Fruit fly (Drosophila melanogaster) whole organism, prepupa: ENCODE data around the gene Rfx.
"Not testable (repeated sequence)": the region's sequence is repeated elsewhere in the genome, so short reads cannot be mapped to it uniquely, and the experiment has no call there.

Source experiments
- CG11762 ChIP-seq: fragments of 200-800 bp; sonication (Bioruptor generic); optimal IDR thresholded peaks from 3 replicates; lab custom pipeline; 2016; ENCODE audit warnings: missing biosample characterization, missing genetic modification characterization; ENCODE audit not compliant: insufficient read depth
- CG11902 ChIP-seq: fragments of 200-800 bp; sonication (Bioruptor generic); optimal IDR thresholded peaks from 3 replicates; lab custom pipeline; 2016; ENCODE audit warnings: missing biosample characterization, missing genetic modification characterization
- CG3032 ChIP-seq: fragments of 200-800 bp; optimal IDR thresholded peaks from 2 replicates; lab custom pipeline; 2019; ENCODE audit warnings: missing biosample characterization, mild to moderate bottlenecking, missing genetic modification characterization, moderate library complexity
- CG31627 ChIP-seq: fragments of 200-800 bp; sonication (Bioruptor generic); optimal IDR thresholded peaks from 3 replicates; lab custom pipeline; 2016; ENCODE audit warnings: missing biosample characterization, missing genetic modification characterization
- CG6163 ChIP-seq: fragments of 200-800 bp; sonication (Bioruptor generic); IDR thresholded peaks from 3 replicates; pipeline ENCODE4 v1.3.6; 2022; ENCODE audit warnings: missing biosample characterization, missing genetic modification characterization
- CG6792 ChIP-seq: fragments of 200-800 bp; sonication (Bioruptor generic); optimal IDR thresholded peaks from 3 replicates; lab custom pipeline; 2016; ENCODE audit warnings: missing biosample characterization, missing genetic modification characterization
- CG6808 ChIP-seq: fragments of 200-800 bp; sonication (Bioruptor generic); optimal IDR thresholded peaks from 3 replicates; lab custom pipeline; 2017; ENCODE audit warnings: missing biosample characterization, missing genetic modification characterization, mild to moderate bottlenecking, moderate library complexity, missing genetic modification reagents
- CG6854 ChIP-seq: fragments of 200-800 bp; sonication (Bioruptor generic); optimal IDR thresholded peaks from 2 replicates; lab custom pipeline; 2017; ENCODE audit warnings: missing biosample characterization, mild to moderate bottlenecking, missing genetic modification characterization
- CG7368 ChIP-seq: fragments of 200-800 bp; sonication (Bioruptor generic); optimal IDR thresholded peaks from 3 replicates; lab custom pipeline; 2016; ENCODE audit warnings: missing biosample characterization, missing genetic modification characterization
- CG8119 ChIP-seq: fragments of 200-800 bp; sonication (Bioruptor generic); IDR thresholded peaks from 3 replicates; pipeline ENCODE4 v1.3.6; 2022; ENCODE audit warnings: missing biosample characterization, missing genetic modification characterization
- CG8632 ChIP-seq: fragments of 200-800 bp; sonication (Bioruptor generic); optimal IDR thresholded peaks from 3 replicates; lab custom pipeline; 2016; ENCODE audit warnings: missing biosample characterization, missing genetic modification characterization
- Eip78C ChIP-seq: fragments of 200-800 bp; sonication (Bioruptor generic); peaks from one replicate; lab custom pipeline; 2016; ENCODE audit warnings: missing biosample characterization, missing genetic modification characterization
- Eip93F ChIP-seq: fragments of 200-800 bp; sonication (Bioruptor generic); optimal IDR thresholded peaks from 2 replicates; lab custom pipeline; 2016; ENCODE audit warnings: missing biosample characterization, mild to moderate bottlenecking, missing genetic modification characterization
- Ets96B ChIP-seq: fragments of 200-800 bp; optimal IDR thresholded peaks from 2 replicates; lab custom pipeline; 2019; ENCODE audit warnings: missing biosample characterization, mild to moderate bottlenecking, missing genetic modification characterization, moderate library complexity
- Gug ChIP-seq: fragments of 200-800 bp; sonication (Bioruptor generic); IDR thresholded peaks from 2 replicates; pipeline ENCODE4 v1.3.6; 2022; ENCODE audit warnings: missing biosample characterization, missing genetic modification characterization
- Hr39 ChIP-seq: fragments of 200-800 bp; sonication (Bioruptor generic); optimal IDR thresholded peaks from 2 replicates; lab custom pipeline; 2016; ENCODE audit warnings: missing biosample characterization, missing genetic modification characterization
- Lpt ChIP-seq: fragments of 200-800 bp; sonication (Bioruptor generic); optimal IDR thresholded peaks from 3 replicates; lab custom pipeline; 2016; ENCODE audit warnings: missing biosample characterization, missing genetic modification characterization
- Met ChIP-seq: fragments of 200-800 bp; sonication (Bioruptor generic); optimal IDR thresholded peaks from 3 replicates; lab custom pipeline; 2016; ENCODE audit warnings: missing biosample characterization, missing genetic modification characterization
- OdsH ChIP-seq: fragments of 200-800 bp; sonication (Bioruptor generic); optimal IDR thresholded peaks from 3 replicates; lab custom pipeline; 2016; ENCODE audit warnings: missing biosample characterization, missing genetic modification characterization
- Smox ChIP-seq: fragments of 200-800 bp; sonication (Bioruptor generic); optimal IDR thresholded peaks from 3 replicates; lab custom pipeline; 2016; ENCODE audit warnings: missing biosample characterization, missing genetic modification characterization
- Sox14 ChIP-seq: fragments of 200-800 bp; sonication (Bioruptor generic); optimal IDR thresholded peaks from 3 replicates; lab custom pipeline; 2016; ENCODE audit warnings: missing biosample characterization, missing genetic modification characterization
- Sox15 ChIP-seq: fragments of 200-800 bp; sonication (Bioruptor generic); optimal IDR thresholded peaks from 3 replicates; lab custom pipeline; 2016; ENCODE audit warnings: missing biosample characterization, missing genetic modification characterization
- achi ChIP-seq: fragments of 200-800 bp; sonication (Bioruptor generic); optimal IDR thresholded peaks from 3 replicates; lab custom pipeline; 2016; ENCODE audit warnings: missing biosample characterization, missing genetic modification characterization
- cyc ChIP-seq: fragments of 200-800 bp; sonication (Bioruptor generic); optimal IDR thresholded peaks from 3 replicates; lab custom pipeline; 2016; ENCODE audit warnings: missing biosample characterization, missing genetic modification characterization
- eg ChIP-seq: fragments of 200-800 bp; sonication (Bioruptor generic); IDR thresholded peaks from 3 replicates; pipeline ENCODE4 v1.3.6; 2022; ENCODE audit warnings: missing biosample characterization, missing genetic modification characterization
- esn ChIP-seq: fragments of 200-800 bp; sonication (Bioruptor generic); optimal IDR thresholded peaks from 2 replicates; lab custom pipeline; 2016; ENCODE audit warnings: missing biosample characterization, mild to moderate bottlenecking, missing genetic modification characterization, moderate library complexity
- fd85E ChIP-seq: fragments of 200-800 bp; sonication (Bioruptor generic); optimal IDR thresholded peaks from 3 replicates; lab custom pipeline; 2016; ENCODE audit warnings: missing biosample characterization, missing genetic modification characterization
- fkh ChIP-seq: fragments of 200-800 bp; sonication (Bioruptor generic); optimal IDR thresholded peaks from 3 replicates; lab custom pipeline; 2017; ENCODE audit warnings: missing biosample characterization, mild to moderate bottlenecking, missing genetic modification characterization, moderate library complexity
- lz ChIP-seq: fragments of 200-800 bp; sonication (Bioruptor generic); optimal IDR thresholded peaks from 3 replicates; lab custom pipeline; 2016; ENCODE audit warnings: missing biosample characterization, missing genetic modification characterization
- pdm3 ChIP-seq: fragments of 200-800 bp; sonication (Bioruptor generic); optimal IDR thresholded peaks from 3 replicates; lab custom pipeline; 2016; ENCODE audit warnings: missing biosample characterization, missing genetic modification characterization
- topi ChIP-seq: fragments of 200-800 bp; sonication (Bioruptor generic); optimal IDR thresholded peaks from 3 replicates; lab custom pipeline; 2016; ENCODE audit warnings: missing biosample characterization, missing genetic modification characterization

The Rfx gene

dm6 chr3R:10348461-10348860 lies 29.4 kb downstream of the Rfx start, which contains the start of gene CG31406:
TSS of gene CG31406 (plus strand) at chr3R:10348761.
- not testable (repeated sequence) for TF ChIP-seq Met; CG3032 (tag; lab: Kevin White, UChicago); CG8119

dm6 chr3R:10340649-10341048 lies 37.2 kb downstream of the Rfx start, which contains the start of gene CG18545:
TSS of gene CG18545 (plus strand) at chr3R:10340949.
- TF ChIP-seq fd85E (GFP tag; lab: Kevin White, UChicago); topi; OdsH: not testable (repeated sequence)

- not testable (repeated sequence) for TF ChIP-seq CG6792 (GFP tag; lab: Kevin White, UChicago); eg (GFP tag; lab: Robert Waterston, UW); Sox15
Observed at dm6 chr3R:10338042-10338441, 39.8 kb downstream of the Rfx start, which contains the start of gene CG12592. TSS of gene CG12592 (plus strand) at chr3R:10338342.

- TF ChIP-seq CG3032 (tag; lab: Kevin White, UChicago), result peak; percentile 43
- TF ChIP-seq CG6854 (GFP tag; lab: Kevin White, UChicago), result peak; percentile 26
- peak; percentile 21 for TF ChIP-seq CG7368
- peak; percentile 4 for TF ChIP-seq Ets96B (tag; lab: Kevin White, UChicago)
- TF ChIP-seq Sox15, result no peak
- TF ChIP-seq Sox14 (GFP tag; lab: Kevin White, UChicago), result peak; percentile 74
- TF ChIP-seq CG11762, result peak; percentile 17
- no peak for TF ChIP-seq Hr39
- peak; percentile 68 for TF ChIP-seq CG31627 (GFP tag; lab: Kevin White, UChicago)
- peak; percentile 67 for TF ChIP-seq lz
- no peak for TF ChIP-seq CG11902
- peak; percentile 73 for TF ChIP-seq esn
- peak; percentile 1 for TF ChIP-seq Lpt (GFP tag; lab: Kevin White, UChicago)
- TF ChIP-seq OdsH, result no peak
- TF ChIP-seq pdm3 (GFP tag; lab: Kevin White, UChicago), result no peak
- TF ChIP-seq Eip93F (GFP tag; lab: Kevin White, UChicago), result no peak
- 0 out of 3 replicates have a peak, but pooled peaks have one; percentile 17 for TF ChIP-seq CG6163 (GFP tag; lab: Robert Waterston, UW)
- no peak for TF ChIP-seq Smox (GFP tag; lab: Kevin White, UChicago)
- TF ChIP-seq topi, result peak; percentile 67
- TF ChIP-seq CG6808, result peak; percentile 88
- TF ChIP-seq cyc (GFP tag; lab: Kevin White, UChicago), result peak; percentile 57
- no peak for TF ChIP-seq Gug
- TF ChIP-seq achi (GFP tag; lab: Kevin White, UChicago), result peak; percentile 61
- TF ChIP-seq Eip78C (GFP tag; lab: Kevin White, UChicago), result peak; percentile 92
- TF ChIP-seq, all 60 proteins: peak for 16
Observed at dm6 chr3R:10332823-10333263, 45.0 kb downstream of the Rfx start, which contains the start of gene sle. TSS of gene sle (plus strand) at chr3R:10333115.

dm6 chr3R:10330734-10331642 lies 46.9 kb downstream of the Rfx start, which contains the start of the genes Bruce and CG12818:
TSS of gene Bruce (minus strand) at chr3R:10331353.
TSS of gene CG12818 (plus strand) at chr3R:10331581.
- TF ChIP-seq achi (GFP tag; lab: Kevin White, UChicago) (peak; percentile 97), CG8632 (GFP tag; lab: Kevin White, UChicago) (no peak), fkh (GFP tag; lab: Kevin White, UChicago) (peak; percentile 96), CG11902 (no peak)
